Worm (Caenorhabditis elegans) whole organism, young adult: ENCODE results near the gene F20A1.4.

Experiments used
- B0261.1 ChIP-seq: sonication (generic microtip); optimal IDR thresholded peaks from 2 replicates; lab custom pipeline; 2016; ENCODE audit warnings: mild to moderate bottlenecking, missing genetic modification characterization, moderate library complexity, missing compliant biosample characterization
- C17E4.6 ChIP-seq: fragments of 200-800 bp; sonication (Bioruptor generic); IDR thresholded peaks from 2 replicates; pipeline ENCODE4 v1.3.6; 2022; ENCODE audit warnings: missing genetic modification reagents, missing genetic modification characterization, missing compliant biosample characterization
- F10E7.11 ChIP-seq: sonication (generic microtip); optimal IDR thresholded peaks from 2 replicates; lab custom pipeline; 2017; ENCODE audit warnings: mild to moderate bottlenecking, missing genetic modification characterization, moderate library complexity, missing compliant biosample characterization
- F23B12.7 ChIP-seq: sonication (generic microtip); optimal IDR thresholded peaks from 2 replicates; lab custom pipeline; 2017; ENCODE audit warnings: missing genetic modification characterization, mild to moderate bottlenecking, missing compliant biosample characterization, antibody characterized with exemption, moderate library complexity; ENCODE audit not compliant: insufficient read depth
- F49E8.2 ChIP-seq: sonication (generic microtip); optimal IDR thresholded peaks from 3 replicates; lab custom pipeline; 2017; ENCODE audit warnings: missing genetic modification characterization, mild to moderate bottlenecking, missing compliant biosample characterization, antibody characterized with exemption, moderate library complexity; ENCODE audit not compliant: insufficient read depth
- K12H6.12 ChIP-seq: fragments of 200-800 bp; sonication (Bioruptor generic); optimal IDR thresholded peaks from 2 replicates; lab custom pipeline; 2018; ENCODE audit warnings: mild to moderate bottlenecking, missing genetic modification characterization, missing compliant biosample characterization
- T07F8.4 ChIP-seq: sonication (generic microtip); optimal IDR thresholded peaks from 2 replicates; lab custom pipeline; 2016; ENCODE audit warnings: mild to moderate bottlenecking, missing genetic modification characterization, moderate library complexity, missing compliant biosample characterization
- T26A5.8 ChIP-seq: sonication (generic microtip); optimal IDR thresholded peaks from 2 replicates; lab custom pipeline; 2016; ENCODE audit warnings: missing genetic modification characterization, missing compliant biosample characterization
- Y95B8A.8 ChIP-seq: fragments of 200-800 bp; sonication (Bioruptor generic); IDR thresholded peaks from 2 replicates; pipeline ENCODE4 v1.3.6; 2022; ENCODE audit warnings: missing genetic modification reagents, missing genetic modification characterization, missing compliant biosample characterization
- atf-7 ChIP-seq: sonication (generic microtip); optimal IDR thresholded peaks from 2 replicates; lab custom pipeline; 2017; ENCODE audit warnings: mild to moderate bottlenecking, missing genetic modification characterization, missing compliant biosample characterization
- athp-1 ChIP-seq: sonication (generic microtip); optimal IDR thresholded peaks from 2 replicates; lab custom pipeline; 2017; ENCODE audit warnings: mild to moderate bottlenecking, missing genetic modification characterization, missing compliant biosample characterization
- bed-2 ChIP-seq: fragments of 200-800 bp; sonication (Bioruptor generic); IDR thresholded peaks from 2 replicates; pipeline ENCODE4 v1.3.6; 2022; ENCODE audit warnings: missing genetic modification reagents, missing genetic modification characterization, missing compliant biosample characterization
- ccch-3 ChIP-seq: fragments of 200-800 bp; sonication (Bioruptor generic); optimal IDR thresholded peaks from 2 replicates; lab custom pipeline; 2018; ENCODE audit warnings: mild to moderate bottlenecking, missing genetic modification characterization, missing compliant biosample characterization
- cebp-2 ChIP-seq: fragments of 200-800 bp; sonication (Bioruptor generic); IDR thresholded peaks from 2 replicates; pipeline ENCODE4 v1.3.6; 2022; ENCODE audit warnings: missing genetic modification characterization, missing compliant biosample characterization
- ceh-100 ChIP-seq: fragments of 200-800 bp; sonication (Bioruptor generic); IDR thresholded peaks from 2 replicates; pipeline ENCODE4 v1.3.6; 2022; ENCODE audit warnings: missing genetic modification reagents, missing genetic modification characterization, missing compliant biosample characterization
- die-1 ChIP-seq: sonication (generic microtip); optimal IDR thresholded peaks from 2 replicates; lab custom pipeline; 2016; ENCODE audit warnings: missing genotype, mild to moderate bottlenecking, missing genetic modification characterization, missing compliant biosample characterization
- dpff-1 ChIP-seq: sonication (generic microtip); optimal IDR thresholded peaks from 2 replicates; lab custom pipeline; 2017; ENCODE audit warnings: mild to moderate bottlenecking, missing genetic modification characterization, missing compliant biosample characterization
- dpl-1 ChIP-seq: fragments of 150-350 bp; optimal IDR thresholded peaks from 2 replicates; lab custom pipeline; 2014; ENCODE audit warnings: missing biosample characterization, missing genetic modification reagents, missing genetic modification characterization
- efl-1 ChIP-seq: fragments of 150-350 bp; optimal IDR thresholded peaks from 2 replicates; lab custom pipeline; 2014; ENCODE audit warnings: missing biosample characterization, missing genetic modification reagents, missing genetic modification characterization
- egrh-3 ChIP-seq: fragments of 200-800 bp; sonication (Bioruptor generic); IDR thresholded peaks from 2 replicates; pipeline ENCODE4 v1.3.6; 2022; ENCODE audit warnings: missing genetic modification reagents, missing genetic modification characterization, missing compliant biosample characterization
- hlh-12 ChIP-seq: sonication (generic microtip); optimal IDR thresholded peaks from 2 replicates; lab custom pipeline; 2016; ENCODE audit warnings: missing genetic modification characterization, missing compliant biosample characterization
- lin-54 ChIP-seq: fragments of 200-800 bp; sonication (Bioruptor generic); optimal IDR thresholded peaks from 2 replicates; lab custom pipeline; 2018; ENCODE audit warnings: mild to moderate bottlenecking, missing genetic modification characterization, missing compliant biosample characterization
- madf-8 ChIP-seq: fragments of 200-800 bp; sonication (Bioruptor generic); conservative IDR thresholded peaks from 2 replicates; pipeline ENCODE4 v1.3.6; 2022; ENCODE audit warnings: missing genetic modification reagents, missing genetic modification characterization, missing compliant biosample characterization
- mcd-1 ChIP-seq: fragments of 200-800 bp; sonication (Bioruptor generic); IDR thresholded peaks from 2 replicates; pipeline ENCODE4 v1.3.6; 2022; ENCODE audit warnings: missing genetic modification reagents, missing genetic modification characterization, missing compliant biosample characterization
- mxl-1 ChIP-seq: sonication (generic microtip); optimal IDR thresholded peaks from 2 replicates; lab custom pipeline; 2016; ENCODE audit warnings: missing genetic modification characterization, missing compliant biosample characterization
- nfya-2 ChIP-seq: fragments of 200-800 bp; sonication (Bioruptor generic); IDR thresholded peaks from 2 replicates; pipeline ENCODE4 v1.3.6; 2022; ENCODE audit warnings: missing genetic modification reagents, missing genetic modification characterization, missing compliant biosample characterization
- nhr-120 ChIP-seq: fragments of 200-800 bp; sonication (Bioruptor generic); IDR thresholded peaks from 2 replicates; pipeline ENCODE4 v1.3.6; 2022; ENCODE audit warnings: missing genetic modification characterization, missing compliant biosample characterization
- pbrm-1 ChIP-seq: fragments of 200-800 bp; sonication (Bioruptor generic); IDR thresholded peaks from 2 replicates; pipeline ENCODE4 v1.3.6; 2022; ENCODE audit warnings: missing genetic modification reagents, missing genetic modification characterization, missing compliant biosample characterization
- rcor-1 ChIP-seq: fragments of 200-800 bp; sonication (Bioruptor generic); IDR thresholded peaks from 2 replicates; pipeline ENCODE4 v1.3.6; 2022; ENCODE audit warnings: missing genetic modification reagents, missing genetic modification characterization, missing compliant biosample characterization
- repo-1 ChIP-seq: sonication (generic microtip); optimal IDR thresholded peaks from 2 replicates; lab custom pipeline; 2017; ENCODE audit warnings: mild to moderate bottlenecking, missing genetic modification characterization, missing compliant biosample characterization
- somi-1 ChIP-seq: fragments of 200-800 bp; sonication (Bioruptor generic); optimal IDR thresholded peaks from 2 replicates; lab custom pipeline; 2018; ENCODE audit warnings: mild to moderate bottlenecking, missing genetic modification characterization, missing compliant biosample characterization
- tlf-1 ChIP-seq: fragments of 200-800 bp; sonication (Bioruptor generic); optimal IDR thresholded peaks from 2 replicates; lab custom pipeline; 2018; ENCODE audit warnings: mild to moderate bottlenecking, missing genetic modification characterization, missing compliant biosample characterization
- unc-130 ChIP-seq: sonication (generic microtip); optimal IDR thresholded peaks from 2 replicates; lab custom pipeline; 2016; ENCODE audit warnings: missing genetic modification reagents, missing genetic modification characterization, missing compliant biosample characterization
- ztf-18 ChIP-seq: sonication (generic microtip); optimal IDR thresholded peaks from 2 replicates; lab custom pipeline; 2016; ENCODE audit warnings: missing genotype, mild to moderate bottlenecking, missing genetic modification characterization, missing compliant biosample characterization
- ztf-28 ChIP-seq: fragments of 200-800 bp; sonication (Bioruptor generic); IDR thresholded peaks from 2 replicates; pipeline ENCODE4 v1.3.6; 2022; ENCODE audit warnings: missing genetic modification reagents, missing genetic modification characterization, missing compliant biosample characterization

The F20A1.4 gene

ce11 chrV:7007307-7007706 lies 14.4 kb downstream of the F20A1.4 start, which contains the start of gene drd-10:
Gene drd-10, plus strand, starts transcription at chrV:7007607.
- TF ChIP-seq pbrm-1 (GFP tag; lab: Robert Waterston, UW), result no peak
- TF ChIP-seq, all 124 proteins: peak for 0

- no peak for TF ChIP-seq cebp-2 (GFP tag; lab: Robert Waterston, UW)
- TF ChIP-seq mxl-1 (tag; lab: Kevin White, UChicago), result no peak
- TF ChIP-seq ccch-3 (GFP tag; lab: Kevin White, UChicago), result no peak
- no peak for TF ChIP-seq rcor-1 (GFP tag; lab: Robert Waterston, UW)
- no peak for TF ChIP-seq F49E8.2 (tag; lab: Kevin White, UChicago)
- TF ChIP-seq, all 124 proteins: peak for 0
These were observed 15.7 kb downstream of the F20A1.4 start, which contains the start of gene spig-10 for ce11 chrV:7005964-7006363. Gene spig-10, plus strand, starts transcription at chrV:7006264.

- TF ChIP-seq mcd-1 (GFP tag; lab: Robert Waterston, UW) (no peak), madf-8 (GFP tag; lab: Robert Waterston, UW) (no peak), atf-7 (no peak), ztf-28 (GFP tag; lab: Robert Waterston, UW) (no peak), repo-1 (tag; lab: Kevin White, UChicago) (no peak), egrh-3 (no peak), dpff-1 (tag; lab: Kevin White, UChicago) (no peak), F10E7.11 (no peak), B0261.1 (no peak), ceh-100 (no peak), unc-130 (GFP tag; lab: Kevin White, UChicago) (no peak), tlf-1 (GFP tag; lab: Kevin White, UChicago) (no peak)
These were observed 17.8 kb downstream of the F20A1.4 start, which contains the start of gene srab-4 for ce11 chrV:7003850-7004249. Gene srab-4, plus strand, starts transcription at chrV:7004150.

ce11 chrV:7000734-7001133 lies 20.9 kb downstream of the F20A1.4 start:
- TF ChIP-seq F49E8.2 (tag; lab: Kevin White, UChicago) (no peak), F23B12.7 (tag; lab: Kevin White, UChicago) (no peak), hlh-12 (tag; lab: Kevin White, UChicago) (no peak), somi-1 (GFP tag; lab: Kevin White, UChicago) (no peak), dpl-1 (GFP tag; lab: Kevin White, UChicago) (no peak), T26A5.8 (tag; lab: Kevin White, UChicago) (no peak), athp-1 (no peak), die-1 (tag; lab: Kevin White, UChicago) (no peak), ceh-100 (no peak), C17E4.6 (no peak), lin-54 (GFP tag; lab: Kevin White, UChicago) (no peak), rcor-1 (GFP tag; lab: Robert Waterston, UW) (no peak), bed-2 (GFP tag; lab: Robert Waterston, UW) (no peak), T07F8.4 (tag; lab: Kevin White, UChicago) (no peak), efl-1 (GFP tag; lab: Kevin White, UChicago) (no peak), Y95B8A.8 (GFP tag; lab: Robert Waterston, UW) (no peak), ztf-18 (tag; lab: Kevin White, UChicago) (no peak), nfya-2 (GFP tag; lab: Robert Waterston, UW) (no peak), nhr-120 (GFP tag; lab: Robert Waterston, UW) (no peak), K12H6.12 (tag; lab: Kevin White, UChicago) (no peak)
- TF ChIP-seq, all 124 proteins: peak for 0
